Worm (Caenorhabditis elegans) whole organism, young adult: ENCODE results near the gene T01E8.8.

Experiments
- B0035.1 ChIP-seq: sonication (generic microtip); optimal IDR thresholded peaks from 2 replicates; lab custom pipeline; 2016; ENCODE audit warnings: missing genetic modification characterization, mild to moderate bottlenecking, missing compliant biosample characterization, missing genotype, missing genetic modification reagents
- B0261.1 ChIP-seq: sonication (generic microtip); optimal IDR thresholded peaks from 2 replicates; lab custom pipeline; 2016; ENCODE audit warnings: mild to moderate bottlenecking, missing genetic modification characterization, moderate library complexity, missing compliant biosample characterization
- C06A6.2 ChIP-seq: fragments of 200-800 bp; sonication (Bioruptor generic); conservative IDR thresholded peaks from 2 replicates; pipeline ENCODE4 v1.3.6; 2022; ENCODE audit warnings: missing genetic modification characterization, missing compliant biosample characterization
- F10E7.11 ChIP-seq: sonication (generic microtip); optimal IDR thresholded peaks from 2 replicates; lab custom pipeline; 2017; ENCODE audit warnings: mild to moderate bottlenecking, missing genetic modification characterization, moderate library complexity, missing compliant biosample characterization
- F33H1.4 ChIP-seq: fragments of 200-800 bp; sonication (Bioruptor generic); IDR thresholded peaks from 2 replicates; pipeline ENCODE4 v1.3.6; 2022; ENCODE audit warnings: missing genetic modification reagents, missing genetic modification characterization, missing compliant biosample characterization
- F39B2.1 ChIP-seq: fragments of 200-800 bp; sonication (Bioruptor generic); IDR thresholded peaks from 2 replicates; pipeline ENCODE4 v1.3.6; 2022; ENCODE audit warnings: missing genetic modification reagents, missing genetic modification characterization, missing compliant biosample characterization
- F55B11.4 ChIP-seq: sonication (generic microtip); optimal IDR thresholded peaks from 2 replicates; lab custom pipeline; 2016; ENCODE audit warnings: missing compliant biosample characterization, missing genetic modification characterization, borderline replicate concordance; ENCODE audit not compliant: insufficient read depth
- ZK185.1 ChIP-seq: sonication (generic microtip); optimal IDR thresholded peaks from 2 replicates; lab custom pipeline; 2016; ENCODE audit warnings: mild to moderate bottlenecking, missing genetic modification characterization, missing compliant biosample characterization; ENCODE audit not compliant: poor library complexity, severe bottlenecking
- aptf-3 ChIP-seq: fragments of 200-800 bp; sonication (Bioruptor generic); IDR thresholded peaks from 2 replicates; pipeline ENCODE4 v1.3.6; 2022; ENCODE audit warnings: missing genetic modification characterization, missing compliant biosample characterization
- atf-7 ChIP-seq: sonication (generic microtip); optimal IDR thresholded peaks from 2 replicates; lab custom pipeline; 2017; ENCODE audit warnings: mild to moderate bottlenecking, missing genetic modification characterization, missing compliant biosample characterization
- attf-3 ChIP-seq: fragments of 200-800 bp; sonication (Bioruptor generic); conservative IDR thresholded peaks from 2 replicates; pipeline ENCODE4 v1.3.6; 2022; ENCODE audit warnings: missing genetic modification reagents, missing genetic modification characterization, missing compliant biosample characterization
- ceh-58 ChIP-seq: fragments of 200-800 bp; sonication (Bioruptor generic); IDR thresholded peaks from 2 replicates; pipeline ENCODE4 v1.3.6; 2022; ENCODE audit warnings: missing genetic modification characterization, missing compliant biosample characterization
- ceh-91 ChIP-seq: fragments of 200-800 bp; sonication (Bioruptor generic); IDR thresholded peaks from 2 replicates; pipeline ENCODE4 v1.3.6; 2022; ENCODE audit warnings: missing genetic modification reagents, missing genetic modification characterization, missing compliant biosample characterization
- chd-7 ChIP-seq: sonication (generic microtip); optimal IDR thresholded peaks from 2 replicates; lab custom pipeline; 2016; ENCODE audit warnings: mild to moderate bottlenecking, missing genetic modification characterization, moderate library complexity, missing compliant biosample characterization
- efl-1 ChIP-seq: fragments of 150-350 bp; optimal IDR thresholded peaks from 2 replicates; lab custom pipeline; 2014; ENCODE audit warnings: missing biosample characterization, missing genetic modification reagents, missing genetic modification characterization
- ekl-4 ChIP-seq: fragments of 200-800 bp; sonication (Bioruptor generic); IDR thresholded peaks from 2 replicates; pipeline ENCODE4 v1.3.6; 2022; ENCODE audit warnings: missing genetic modification reagents, missing genetic modification characterization, missing compliant biosample characterization
- ets-4 ChIP-seq: fragments of 200-800 bp; sonication (Bioruptor generic); optimal IDR thresholded peaks from 2 replicates; lab custom pipeline; 2018; ENCODE audit warnings: mild to moderate bottlenecking, missing genetic modification characterization, missing compliant biosample characterization
- fkh-3 ChIP-seq: sonication (generic microtip); optimal IDR thresholded peaks from 2 replicates; lab custom pipeline; 2016; ENCODE audit warnings: mild to moderate bottlenecking, missing genetic modification characterization, missing compliant biosample characterization
- lin-54 ChIP-seq: fragments of 200-800 bp; sonication (Bioruptor generic); optimal IDR thresholded peaks from 2 replicates; lab custom pipeline; 2018; ENCODE audit warnings: mild to moderate bottlenecking, missing genetic modification characterization, missing compliant biosample characterization
- madf-10 ChIP-seq: sonication (generic microtip); optimal IDR thresholded peaks from 2 replicates; lab custom pipeline; 2016; ENCODE audit warnings: mild to moderate bottlenecking, missing genetic modification characterization, missing compliant biosample characterization
- madf-6 ChIP-seq: fragments of 200-800 bp; sonication (Bioruptor generic); IDR thresholded peaks from 2 replicates; pipeline ENCODE4 v1.3.6; 2022; ENCODE audit warnings: missing genetic modification reagents, missing genetic modification characterization, missing compliant biosample characterization
- mcd-1 ChIP-seq: fragments of 200-800 bp; sonication (Bioruptor generic); IDR thresholded peaks from 2 replicates; pipeline ENCODE4 v1.3.6; 2022; ENCODE audit warnings: missing genetic modification reagents, missing genetic modification characterization, missing compliant biosample characterization
- mel-28 ChIP-seq: sonication (generic microtip); optimal IDR thresholded peaks from 2 replicates; lab custom pipeline; 2016; ENCODE audit warnings: borderline replicate concordance, mild to moderate bottlenecking, missing genetic modification characterization, missing compliant biosample characterization
- nfya-1 ChIP-seq: sonication (generic microtip); optimal IDR thresholded peaks from 2 replicates; lab custom pipeline; 2017; ENCODE audit warnings: antibody characterized with exemption, missing compliant biosample characterization, missing genetic modification characterization, borderline replicate concordance; ENCODE audit not compliant: insufficient read depth
- nhr-120 ChIP-seq: fragments of 200-800 bp; sonication (Bioruptor generic); IDR thresholded peaks from 2 replicates; pipeline ENCODE4 v1.3.6; 2022; ENCODE audit warnings: missing genetic modification characterization, missing compliant biosample characterization
- nhr-179 ChIP-seq: sonication (generic microtip); optimal IDR thresholded peaks from 2 replicates; lab custom pipeline; 2016; ENCODE audit warnings: mild to moderate bottlenecking, missing genetic modification characterization, missing compliant biosample characterization
- nhr-27 ChIP-seq: fragments of 200-800 bp; sonication (Bioruptor generic); optimal IDR thresholded peaks from 2 replicates; lab custom pipeline; 2018; ENCODE audit warnings: mild to moderate bottlenecking, missing genetic modification characterization, moderate library complexity, missing compliant biosample characterization
- rcor-1 ChIP-seq: fragments of 200-800 bp; sonication (Bioruptor generic); IDR thresholded peaks from 2 replicates; pipeline ENCODE4 v1.3.6; 2022; ENCODE audit warnings: missing genetic modification reagents, missing genetic modification characterization, missing compliant biosample characterization
- snpc-1.3 ChIP-seq: sonication (generic microtip); optimal IDR thresholded peaks from 2 replicates; lab custom pipeline; 2017; ENCODE audit warnings: missing genetic modification characterization, mild to moderate bottlenecking, missing compliant biosample characterization, antibody characterized with exemption, moderate library complexity, missing genotype, missing genetic modification reagents; ENCODE audit not compliant: insufficient read depth
- somi-1 ChIP-seq: fragments of 200-800 bp; sonication (Bioruptor generic); optimal IDR thresholded peaks from 2 replicates; lab custom pipeline; 2018; ENCODE audit warnings: mild to moderate bottlenecking, missing genetic modification characterization, missing compliant biosample characterization
- tlf-1 ChIP-seq: fragments of 200-800 bp; sonication (Bioruptor generic); optimal IDR thresholded peaks from 2 replicates; lab custom pipeline; 2018; ENCODE audit warnings: mild to moderate bottlenecking, missing genetic modification characterization, missing compliant biosample characterization
- unc-130 ChIP-seq: sonication (generic microtip); optimal IDR thresholded peaks from 2 replicates; lab custom pipeline; 2016; ENCODE audit warnings: missing genetic modification reagents, missing genetic modification characterization, missing compliant biosample characterization
- xnd-1 ChIP-seq: sonication (generic microtip); optimal IDR thresholded peaks from 2 replicates; lab custom pipeline; 2016; ENCODE audit warnings: missing genotype, missing genetic modification reagents, missing genetic modification characterization, missing compliant biosample characterization
- zfh-2 ChIP-seq: fragments of 200-800 bp; sonication (Bioruptor generic); conservative IDR thresholded peaks from 2 replicates; pipeline ENCODE4 v1.3.6; 2022; ENCODE audit warnings: missing genetic modification reagents, missing genetic modification characterization, missing compliant biosample characterization
- ztf-28 ChIP-seq: fragments of 200-800 bp; sonication (Bioruptor generic); IDR thresholded peaks from 2 replicates; pipeline ENCODE4 v1.3.6; 2022; ENCODE audit warnings: missing genetic modification reagents, missing genetic modification characterization, missing compliant biosample characterization
- ztf-6 ChIP-seq: fragments of 200-800 bp; sonication (Bioruptor generic); IDR thresholded peaks from 2 replicates; pipeline ENCODE4 v1.3.6; 2022; ENCODE audit warnings: missing genetic modification reagents, missing genetic modification characterization, missing compliant biosample characterization

Gene T01E8.8

ce11 chrII:10279561-10279960, 48.5 kb downstream of the T01E8.8 start, which contains the start of gene ZK971.1:
TSS of gene ZK971.1 (minus strand) at chrII:10279661.
- TF ChIP-seq aptf-3 (no peak), ztf-6 (GFP tag; lab: Robert Waterston, UW) (no peak), madf-10 (tag; lab: Kevin White, UChicago) (no peak), xnd-1 (tag; lab: Kevin White, UChicago) (no peak), atf-7 (tag; lab: Kevin White, UChicago) (no peak), ekl-4 (no peak), ztf-28 (GFP tag; lab: Robert Waterston, UW) (no peak), madf-6 (no peak), unc-130 (GFP tag; lab: Kevin White, UChicago) (no peak), ZK185.1 (tag; lab: Kevin White, UChicago) (no peak), C06A6.2 (no peak), ceh-58 (GFP tag; lab: Robert Waterston, UW) (no peak), ets-4 (GFP tag; lab: Kevin White, UChicago) (no peak), efl-1 (no peak), fkh-3 (tag; lab: Kevin White, UChicago) (no peak), snpc-1.3 (tag; lab: Kevin White, UChicago) (no peak), tlf-1 (no peak), rcor-1 (GFP tag; lab: Robert Waterston, UW) (no peak), nfya-1 (tag; lab: Kevin White, UChicago) (no peak)

ce11 chrII:10281674-10282073, 50.6 kb downstream of the T01E8.8 start:
- TF ChIP-seq mcd-1 (no peak), mel-28 (tag; lab: Kevin White, UChicago) (no peak), F10E7.11 (tag; lab: Kevin White, UChicago) (no peak)

- TF ChIP-seq zfh-2 (GFP tag; lab: Robert Waterston, UW) = no peak
- no peak for TF ChIP-seq chd-7 (tag; lab: Kevin White, UChicago)
- TF ChIP-seq B0261.1 (tag; lab: Kevin White, UChicago) = no peak
These were observed 52.1 kb downstream of the T01E8.8 start for ce11 chrII:10283145-10283544.

ce11 chrII:10284991-10285390, 53.9 kb downstream of the T01E8.8 start:
- TF ChIP-seq F55B11.4 (tag; lab: Kevin White, UChicago) (no peak), ceh-91 (GFP tag; lab: Robert Waterston, UW) (no peak), nhr-179 (tag; lab: Kevin White, UChicago) (no peak), somi-1 (GFP tag; lab: Kevin White, UChicago) (no peak), attf-3 (GFP tag; lab: Robert Waterston, UW) (no peak), nhr-120 (no peak), F33H1.4 (no peak), lin-54 (no peak), mel-28 (tag; lab: Kevin White, UChicago) (no peak), B0035.1 (no peak), nhr-27 (tag; lab: Kevin White, UChicago) (no peak), F39B2.1 (no peak), aptf-3 (no peak)
- TF ChIP-seq, all 124 proteins: peak for 0
